Fruit fly (Drosophila melanogaster): ENCODE results near the gene comt.
A peak's percentile ranks its signal among the peaks of the same experiment; 100 is the strongest.

The comt gene

dm6 chrX:13233811-13234737, 24.7 kb upstream of the comt start (continued):
- TF ChIP-seq NfI (GFP tag; optimal IDR thresholded peaks at IDR 0.05) (peak; percentile 54), fru (optimal IDR thresholded peaks at IDR 0.05) (no peak), Nf-YB (GFP tag; optimal IDR thresholded peaks at IDR 0.05) (peak; percentile 65), B-H2 (GFP tag; optimal IDR thresholded peaks at IDR 0.05) (no peak), ssp (GFP tag; IDR thresholded peaks at IDR 0.05) (peak; percentile 74), CG2889 (GFP tag; IDR thresholded peaks at IDR 0.05) (peak; percentile 84), Jarid2 (GFP tag; optimal IDR thresholded peaks at IDR 0.05) (peak; percentile 18), Blimp-1 (GFP tag; optimal IDR thresholded peaks at IDR 0.05) (peak; percentile 84), CG32532 (GFP tag; IDR thresholded peaks at IDR 0.05) (peak; percentile 75), gem (tag; optimal IDR thresholded peaks at IDR 0.05) (peak; percentile 89), D19B (GFP tag; optimal IDR thresholded peaks at IDR 0.05) (peak; percentile 22), kni (GFP tag; optimal IDR thresholded peaks at IDR 0.05) (peak; percentile 48), CG2129 (GFP tag; IDR thresholded peaks at IDR 0.05; ENCODE audit: partially characterized antibody) (no peak), CG14667 (GFP tag; IDR thresholded peaks at IDR 0.05) (peak; percentile 67), Camta (GFP tag; optimal IDR thresholded peaks at IDR 0.05) (peak; percentile 76), CG1529 (GFP tag; optimal IDR thresholded peaks at IDR 0.05) (peak; percentile 57), seq (GFP tag; IDR thresholded peaks at IDR 0.05) (peak; percentile 35; the same call in 1 of the 2 replicates), CG17328 (GFP tag; IDR thresholded peaks at IDR 0.05) (peak; percentile 90), Fer3 (tag; optimal IDR thresholded peaks at IDR 0.05) (peak; percentile 56), Fer1 (GFP tag; optimal IDR thresholded peaks at IDR 0.05) (peak; percentile 51), prd (optimal IDR thresholded peaks at IDR 0.05) (no peak), prd (GFP tag; IDR thresholded peaks at IDR 0.05) (peak; percentile 96), CG9215 (GFP tag; IDR thresholded peaks at IDR 0.05) (peak; percentile 76), emc (GFP tag; optimal IDR thresholded peaks at IDR 0.05) (no peak), exex (tag; optimal IDR thresholded peaks at IDR 0.05) (no peak), CG3838 (GFP tag; optimal IDR thresholded peaks at IDR 0.05) (peak; percentile 39), Lim3 (GFP tag; IDR thresholded peaks at IDR 0.05) (no peak), crp (GFP tag; optimal IDR thresholded peaks at IDR 0.05) (peak in 1 of 2 experiments; percentile 29), her (GFP tag; optimal IDR thresholded peaks at IDR 0.05) (peak; percentile 23), Max (GFP tag; optimal IDR thresholded peaks at IDR 0.05) (peak; percentile 75), Usf (GFP tag; optimal IDR thresholded peaks at IDR 0.05) (peak; percentile 92), salm (tag; optimal IDR thresholded peaks at IDR 0.05) (peak; percentile 68), CG7372 (GFP tag; IDR thresholded peaks at IDR 0.05) (peak; percentile 45; the same call in 1 of the 2 replicates), shn (GFP tag; optimal IDR thresholded peaks at IDR 0.05) (no peak), btn (GFP tag; optimal IDR thresholded peaks at IDR 0.05) (peak; percentile 44), CG11398 (GFP tag; optimal IDR thresholded peaks at IDR 0.05) (peak; percentile 62), CG18764 (GFP tag; optimal IDR thresholded peaks at IDR 0.05) (peak; percentile 42), trh (GFP tag; optimal IDR thresholded peaks at IDR 0.05) (peak; percentile 73), CG9932 (GFP tag; IDR thresholded peaks at IDR 0.05) (peak; percentile 61), onecut (GFP tag; IDR thresholded peaks at IDR 0.05) (peak; percentile 85), pb (GFP tag; optimal IDR thresholded peaks at IDR 0.05) (peak; percentile 63), Elba2 (GFP tag; optimal IDR thresholded peaks at IDR 0.05) (peak; percentile 80), CG3995 (GFP tag; optimal IDR thresholded peaks at IDR 0.05) (no peak), CG17385 (GFP tag; optimal IDR thresholded peaks at IDR 0.05) (peak; percentile 69), CG8290 (GFP tag; optimal IDR thresholded peaks at IDR 0.05) (peak; percentile 76), CG8290 (tag; optimal IDR thresholded peaks at IDR 0.05) (peak; percentile 14 to 34), bsh (GFP tag; optimal IDR thresholded peaks at IDR 0.05) (peak; percentile 35 to 84), CG9797 (GFP tag; optimal IDR thresholded peaks at IDR 0.05) (no peak), unc-4 (GFP tag; IDR thresholded peaks at IDR 0.05; ENCODE audit: partially characterized antibody) (no peak), CG9609 (GFP tag; optimal IDR thresholded peaks at IDR 0.05) (peak; percentile 53)
